Worm (Caenorhabditis elegans): Measurements from ENCODE around the gene cux-7.

ce11 chrIII:7534648-7535047 is 14.0 kb upstream of the cux-7 start:
- no peak for TF ChIP-seq unc-39 (tag; optimal IDR thresholded peaks at IDR 0.05)
- no peak for TF ChIP-seq nhr-237 (tag; optimal IDR thresholded peaks at IDR 0.05)
- peak; percentile 82 for TF ChIP-seq unc-62 (GFP tag; optimal IDR thresholded peaks at IDR 0.05)
- TF ChIP-seq lsy-2 (tag; optimal IDR thresholded peaks at IDR 0.05): peak; percentile 29
- TF ChIP-seq ces-1 (GFP tag; optimal IDR thresholded peaks at IDR 0.05): no peak
- TF ChIP-seq tbx-8 (GFP tag; optimal IDR thresholded peaks at IDR 0.05): no peak
- TF ChIP-seq elt-3 (tag; optimal IDR thresholded peaks at IDR 0.05): no peak
- no peak for TF ChIP-seq nhr-28 (tag; optimal IDR thresholded peaks at IDR 0.05)
- no peak for TF ChIP-seq ceh-83 (GFP tag; optimal IDR thresholded peaks at IDR 0.05)
- no peak for TF ChIP-seq ham-2 (GFP tag; optimal IDR thresholded peaks at IDR 0.05)
- no peak for TF ChIP-seq lin-32 (GFP tag; optimal IDR thresholded peaks at IDR 0.05)
- no peak for TF ChIP-seq nhr-2 (tag; optimal IDR thresholded peaks at IDR 0.05)
